Worm (Caenorhabditis elegans) whole organism, early embryonic: Measurements from ENCODE around the gene nhr-116.

Experiments
- B0310.2 ChIP-seq: sonication (generic microtip); optimal IDR thresholded peaks from 2 replicates; lab custom pipeline; 2016; ENCODE audit warnings: mild to moderate bottlenecking, missing genetic modification characterization, missing compliant biosample characterization
- F13C5.2 ChIP-seq: sonication (generic microtip); optimal IDR thresholded peaks from 2 replicates; lab custom pipeline; 2017; ENCODE audit warnings: mild to moderate bottlenecking, missing genetic modification characterization, inconsistent platforms, missing compliant biosample characterization
- aly-1 ChIP-seq: sonication (generic microtip); optimal IDR thresholded peaks from 2 replicates; lab custom pipeline; 2016; ENCODE audit warnings: missing genetic modification characterization, missing compliant biosample characterization
- ama-1 ChIP-seq: fragments of 150-350 bp; optimal IDR thresholded peaks from 2 replicates; lab custom pipeline; 2014
- ceh-13 ChIP-seq: fragments of 200-800 bp; sonication (Bioruptor generic); optimal IDR thresholded peaks from 2 replicates; lab custom pipeline; 2018; ENCODE audit warnings: mild to moderate bottlenecking, missing genetic modification characterization, missing compliant biosample characterization
- ceh-36 ChIP-seq: sonication (generic microtip); optimal IDR thresholded peaks from 2 replicates; lab custom pipeline; 2016; ENCODE audit warnings: missing genetic modification characterization, inconsistent platforms, missing compliant biosample characterization
- ets-7 ChIP-seq: sonication (generic microtip); optimal IDR thresholded peaks from 2 replicates; lab custom pipeline; 2016; ENCODE audit warnings: missing genotype, missing genetic modification characterization, missing compliant biosample characterization
- flt-1 ChIP-seq: fragments of 200-800 bp; sonication (Bioruptor generic); IDR thresholded peaks from 2 replicates; pipeline ENCODE4 v1.3.6; 2022; ENCODE audit warnings: missing genetic modification characterization, missing compliant biosample characterization
- hmbx-1 ChIP-seq: sonication (generic microtip); optimal IDR thresholded peaks from 2 replicates; lab custom pipeline; 2016; ENCODE audit warnings: mild to moderate bottlenecking, missing genetic modification characterization, missing compliant biosample characterization
- hmg-4 ChIP-seq: fragments of 200-800 bp; sonication (Bioruptor generic); optimal IDR thresholded peaks from 2 replicates; lab custom pipeline; 2018; ENCODE audit warnings: mild to moderate bottlenecking, missing genetic modification characterization, missing compliant biosample characterization
- hnd-1 ChIP-seq: sonication (generic microtip); optimal IDR thresholded peaks from 2 replicates; lab custom pipeline; 2016; ENCODE audit warnings: missing genetic modification characterization, missing compliant biosample characterization
- pes-1 ChIP-seq: fragments of 200-800 bp; sonication (Bioruptor generic); IDR thresholded peaks from 2 replicates; pipeline ENCODE4 v1.3.6; 2022; ENCODE audit warnings: missing genetic modification reagents, missing genetic modification characterization, missing compliant biosample characterization
- scrt-1 ChIP-seq: fragments of 200-800 bp; sonication (Bioruptor generic); IDR thresholded peaks from 2 replicates; pipeline ENCODE4 v1.3.6; 2022; ENCODE audit warnings: missing genetic modification characterization, missing compliant biosample characterization
- sea-1 ChIP-seq: fragments of 200-800 bp; sonication (Bioruptor generic); conservative IDR thresholded peaks from 2 replicates; pipeline ENCODE4 v1.3.6; 2022; ENCODE audit warnings: missing genetic modification characterization, missing compliant biosample characterization
- tbx-11 ChIP-seq: fragments of 200-800 bp; sonication (Bioruptor generic); IDR thresholded peaks from 2 replicates; pipeline ENCODE4 v1.3.6; 2022; ENCODE audit warnings: missing genetic modification characterization, missing compliant biosample characterization
- tbx-37 ChIP-seq: fragments of 200-800 bp; sonication (Bioruptor generic); conservative IDR thresholded peaks from 2 replicates; pipeline ENCODE4 v1.3.6; 2022; ENCODE audit warnings: missing genetic modification reagents, missing genetic modification characterization, missing compliant biosample characterization
- tra-4 ChIP-seq: sonication (generic microtip); optimal IDR thresholded peaks from 2 replicates; lab custom pipeline; 2017; ENCODE audit warnings: missing genetic modification characterization, missing compliant biosample characterization

Gene nhr-116

DNA sequence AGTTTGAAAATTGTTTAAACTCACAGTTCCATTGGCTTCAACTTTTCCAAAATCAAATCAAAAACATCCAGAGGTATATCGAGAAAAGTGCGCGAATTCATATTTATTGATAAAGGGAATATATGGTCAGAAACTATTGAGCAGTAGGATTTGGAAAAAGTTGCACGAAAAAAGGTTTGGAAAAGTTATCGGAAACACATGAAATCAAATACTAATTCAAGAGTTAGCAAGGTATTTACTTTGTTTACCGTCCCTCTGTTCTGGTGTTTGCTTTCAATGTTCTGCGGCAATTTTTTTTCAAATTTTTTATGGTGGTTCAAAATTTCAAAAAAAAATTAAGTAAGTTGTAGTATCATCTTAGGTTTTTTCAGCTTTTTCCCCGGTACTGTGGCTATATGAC lies 12.7 kb upstream of the nhr-116 start, which contains the start of gene fbxa-45:
Gene fbxa-45 (minus strand): TSS at position 101 of the 400 bp plus-strand sequence.
- TF ChIP-seq ama-1 (lab: Kevin White, UChicago): no peak
- no peak for TF ChIP-seq F13C5.2 (tag; lab: Kevin White, UChicago)
- no peak for TF ChIP-seq ets-7 (tag; lab: Kevin White, UChicago)
- TF ChIP-seq flt-1 (GFP tag; lab: Robert Waterston, UW): no peak
- no peak for TF ChIP-seq pes-1 (GFP tag; lab: Robert Waterston, UW)

ce11 chrV:16902726-16903125 lies 9.3 kb upstream of the nhr-116 start, which contains the start of gene srd-68:
srd-68 (minus strand) TSS chrV:16902826.
- TF ChIP-seq B0310.2 (tag; lab: Kevin White, UChicago): no peak
- no peak for TF ChIP-seq tra-4
- TF ChIP-seq ceh-36 (tag; lab: Kevin White, UChicago): no peak
- no peak for TF ChIP-seq aly-1 (tag; lab: Kevin White, UChicago)
- no peak for TF ChIP-seq tbx-11 (GFP tag; lab: Robert Waterston, UW)
- TF ChIP-seq hmg-4 (GFP tag; lab: Kevin White, UChicago): no peak
- TF ChIP-seq hnd-1 (tag; lab: Kevin White, UChicago): no peak
- no peak for TF ChIP-seq ama-1 (lab: Kevin White, UChicago)
- no peak for TF ChIP-seq ets-7 (tag; lab: Kevin White, UChicago)
- TF ChIP-seq flt-1 (GFP tag; lab: Robert Waterston, UW): no peak
- TF ChIP-seq F13C5.2 (tag; lab: Kevin White, UChicago): no peak
- no peak for TF ChIP-seq scrt-1
- no peak for TF ChIP-seq ceh-13 (GFP tag; lab: Kevin White, UChicago)
- no peak for TF ChIP-seq hmbx-1 (tag; lab: Kevin White, UChicago)
- TF ChIP-seq tbx-37 (GFP tag; lab: Robert Waterston, UW): no peak

ce11 chrV:16904612-16905011 lies 7.4 kb upstream of the nhr-116 start, which contains the start of gene nhr-262:
nhr-262 (plus strand) TSS chrV:16904912.
- TF ChIP-seq tra-4 (no peak), ceh-36 (tag; lab: Kevin White, UChicago) (no peak), pes-1 (GFP tag; lab: Robert Waterston, UW) (no peak), flt-1 (GFP tag; lab: Robert Waterston, UW) (no peak), hnd-1 (tag; lab: Kevin White, UChicago) (no peak), tbx-11 (GFP tag; lab: Robert Waterston, UW) (no peak), tbx-37 (GFP tag; lab: Robert Waterston, UW) (no peak), ets-7 (tag; lab: Kevin White, UChicago) (no peak), sea-1 (GFP tag; lab: Robert Waterston, UW) (no peak), ceh-13 (GFP tag; lab: Kevin White, UChicago) (no peak), hmg-4 (GFP tag; lab: Kevin White, UChicago) (no peak), F13C5.2 (tag; lab: Kevin White, UChicago) (no peak), ama-1 (lab: Kevin White, UChicago) (no peak), hmbx-1 (tag; lab: Kevin White, UChicago) (no peak), B0310.2 (tag; lab: Kevin White, UChicago) (no peak), aly-1 (tag; lab: Kevin White, UChicago) (no peak)

DNA sequence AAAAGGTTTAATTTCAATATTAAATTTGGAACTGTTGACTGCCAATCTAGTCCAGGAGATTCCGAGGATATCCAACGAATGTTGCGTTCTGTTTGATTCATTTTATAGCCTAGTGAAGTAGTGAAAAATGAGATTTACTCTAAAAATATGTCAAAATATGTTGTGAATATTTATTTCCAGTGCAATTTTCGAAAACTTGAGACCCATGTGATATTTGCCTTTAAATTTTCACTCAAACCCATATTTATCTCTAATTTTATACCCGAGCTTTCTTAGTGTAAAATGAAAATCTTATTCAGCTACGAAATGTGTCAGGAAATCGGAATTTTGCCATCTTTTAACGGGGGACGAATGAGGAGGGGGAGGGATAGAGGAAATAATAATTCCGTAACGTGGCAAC lies 2.2 kb upstream of the nhr-116 start, which contains the start of gene F09C6.16:
Gene F09C6.16 (minus strand): TSS at position 101 of the 400 bp plus-strand sequence.
- TF ChIP-seq F13C5.2 (tag; lab: Kevin White, UChicago): no peak
- TF ChIP-seq hnd-1 (tag; lab: Kevin White, UChicago): no peak
- no peak for TF ChIP-seq ceh-13 (GFP tag; lab: Kevin White, UChicago)
- no peak for TF ChIP-seq pes-1 (GFP tag; lab: Robert Waterston, UW)
- no peak for TF ChIP-seq tbx-11 (GFP tag; lab: Robert Waterston, UW)
- no peak for TF ChIP-seq aly-1 (tag; lab: Kevin White, UChicago)
- TF ChIP-seq scrt-1: no peak
- TF ChIP-seq ets-7 (tag; lab: Kevin White, UChicago): no peak
- no peak for TF ChIP-seq sea-1 (GFP tag; lab: Robert Waterston, UW)

DNA sequence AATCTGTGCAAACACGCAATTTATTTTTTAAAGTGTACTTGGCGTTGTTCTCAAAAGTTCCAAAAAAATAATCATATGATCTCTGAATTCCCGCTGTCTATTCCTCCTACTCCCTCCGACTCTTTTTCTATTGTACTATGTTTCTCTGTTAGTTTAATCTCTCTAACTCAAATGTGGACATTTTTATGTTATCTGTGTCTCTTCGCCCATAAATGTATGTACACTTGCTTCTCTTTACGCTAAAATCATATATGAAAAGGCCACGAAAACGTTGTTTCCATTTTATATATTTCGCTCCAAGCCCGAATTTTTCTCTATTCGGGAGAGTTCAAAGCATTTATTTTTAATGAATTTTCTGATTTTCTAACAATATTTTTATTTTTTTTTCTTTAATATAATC lies 1.2 kb upstream of the nhr-116 start:
- no peak for TF ChIP-seq tra-4
- no peak for TF ChIP-seq pes-1 (GFP tag; lab: Robert Waterston, UW)
- TF ChIP-seq ama-1 (lab: Kevin White, UChicago): no peak
- TF ChIP-seq scrt-1: no peak
- no peak for TF ChIP-seq tbx-37 (GFP tag; lab: Robert Waterston, UW)
- no peak for TF ChIP-seq ceh-36 (tag; lab: Kevin White, UChicago)
- TF ChIP-seq aly-1 (tag; lab: Kevin White, UChicago): no peak
- TF ChIP-seq hmg-4 (GFP tag; lab: Kevin White, UChicago): no peak
- no peak for TF ChIP-seq hmbx-1 (tag; lab: Kevin White, UChicago)
- TF ChIP-seq flt-1 (GFP tag; lab: Robert Waterston, UW): no peak
- TF ChIP-seq F13C5.2 (tag; lab: Kevin White, UChicago): no peak

ce11 chrV:16911294-16911693 lies 740 bp upstream of the nhr-116 start:
- no peak for TF ChIP-seq B0310.2 (tag; lab: Kevin White, UChicago)
- TF ChIP-seq flt-1 (GFP tag; lab: Robert Waterston, UW): no peak
- no peak for TF ChIP-seq ceh-13 (GFP tag; lab: Kevin White, UChicago)
- TF ChIP-seq scrt-1: no peak
- TF ChIP-seq ama-1 (lab: Kevin White, UChicago): no peak
- no peak for TF ChIP-seq ceh-36 (tag; lab: Kevin White, UChicago)
- TF ChIP-seq hmbx-1 (tag; lab: Kevin White, UChicago): no peak
- TF ChIP-seq hmg-4 (GFP tag; lab: Kevin White, UChicago): no peak
- no peak for TF ChIP-seq tra-4
- no peak for TF ChIP-seq pes-1 (GFP tag; lab: Robert Waterston, UW)
- no peak for TF ChIP-seq F13C5.2 (tag; lab: Kevin White, UChicago)
- TF ChIP-seq tbx-37 (GFP tag; lab: Robert Waterston, UW): no peak
- TF ChIP-seq sea-1 (GFP tag; lab: Robert Waterston, UW): no peak
- no peak for TF ChIP-seq hnd-1 (tag; lab: Kevin White, UChicago)
- TF ChIP-seq tbx-11 (GFP tag; lab: Robert Waterston, UW): no peak
- no peak for TF ChIP-seq aly-1 (tag; lab: Kevin White, UChicago)
- TF ChIP-seq ets-7 (tag; lab: Kevin White, UChicago): no peak
